Fruit fly (Drosophila melanogaster): ENCODE data around the gene Osi11.

DNA sequence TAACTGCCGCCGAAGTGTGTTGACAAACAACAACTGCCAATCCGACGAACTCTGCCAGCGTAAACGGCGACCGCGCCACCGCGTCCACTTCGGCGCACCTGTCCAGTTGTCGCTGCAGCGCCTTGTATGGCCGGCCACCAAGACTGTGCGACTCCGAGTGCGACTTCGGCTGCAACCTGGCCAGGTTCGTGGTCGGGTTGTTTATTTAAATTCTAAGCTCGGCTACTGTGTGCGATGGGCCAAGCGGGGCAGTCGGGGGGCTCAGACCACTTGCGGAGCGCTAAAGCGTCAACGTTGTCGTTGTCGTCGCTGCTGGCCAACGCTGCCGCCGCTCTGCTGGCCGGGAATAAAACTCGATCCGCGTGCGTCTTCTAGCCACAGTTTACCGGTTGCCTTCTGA is 8.7 kb downstream of the Osi11 start, which contains the start of gene Osi9:
- no peak for TF ChIP-seq CG9948 (tag; optimal IDR thresholded peaks at IDR 0.05)
- TF ChIP-seq CG17806 (tag; optimal IDR thresholded peaks at IDR 0.05): no peak
- TF ChIP-seq EcR (GFP tag; optimal IDR thresholded peaks at IDR 0.05): no peak
- no peak for TF ChIP-seq D1 (tag; optimal IDR thresholded peaks at IDR 0.05)

All from whole organism, pupa.